Worm (Caenorhabditis elegans) whole organism, young adult: ENCODE measurements around the gene slc-36.1.

Experiments used
- B0035.1 ChIP-seq: sonication (generic microtip); optimal IDR thresholded peaks from 2 replicates; lab custom pipeline; 2016; ENCODE audit warnings: missing genetic modification characterization, mild to moderate bottlenecking, missing compliant biosample characterization, missing genotype, missing genetic modification reagents
- B0336.3 ChIP-seq: fragments of 200-800 bp; sonication (Bioruptor generic); IDR thresholded peaks from 2 replicates; pipeline ENCODE4 v1.3.6; 2022; ENCODE audit warnings: missing genetic modification characterization, missing compliant biosample characterization
- C06A6.2 ChIP-seq: fragments of 200-800 bp; sonication (Bioruptor generic); conservative IDR thresholded peaks from 2 replicates; pipeline ENCODE4 v1.3.6; 2022; ENCODE audit warnings: missing genetic modification characterization, missing compliant biosample characterization
- F33H1.4 ChIP-seq: fragments of 200-800 bp; sonication (Bioruptor generic); IDR thresholded peaks from 2 replicates; pipeline ENCODE4 v1.3.6; 2022; ENCODE audit warnings: missing genetic modification reagents, missing genetic modification characterization, missing compliant biosample characterization
- F52B5.7 ChIP-seq: sonication (generic microtip); optimal IDR thresholded peaks from 2 replicates; lab custom pipeline; 2016; ENCODE audit warnings: mild to moderate bottlenecking, missing genetic modification characterization, missing compliant biosample characterization
- F57C9.4 ChIP-seq: sonication (generic microtip); optimal IDR thresholded peaks from 2 replicates; lab custom pipeline; 2017; ENCODE audit warnings: mild to moderate bottlenecking, missing genetic modification characterization, missing compliant biosample characterization
- T07F8.4 ChIP-seq: sonication (generic microtip); optimal IDR thresholded peaks from 2 replicates; lab custom pipeline; 2016; ENCODE audit warnings: mild to moderate bottlenecking, missing genetic modification characterization, moderate library complexity, missing compliant biosample characterization
- Y53F4B.3 ChIP-seq: fragments of 200-800 bp; sonication (Bioruptor generic); IDR thresholded peaks from 2 replicates; pipeline ENCODE4 v1.3.6; 2022; ENCODE audit warnings: missing genetic modification reagents, missing genetic modification characterization, missing compliant biosample characterization
- Y53G8AR.9 ChIP-seq: fragments of 200-800 bp; sonication (Bioruptor generic); conservative IDR thresholded peaks from 2 replicates; pipeline ENCODE4 v1.3.6; 2022; ENCODE audit warnings: missing genetic modification reagents, missing genetic modification characterization, missing compliant biosample characterization
- ama-1 ChIP-seq, 3 experiments: fragments of 150-350 bp in 1 of 3; sonication (generic microtip) in 2 of 3; optimal IDR thresholded peaks; 2 replicates each; lab custom pipeline; 2014 to 2018; ENCODE audit warnings: missing biosample characterization in 2 of 3, missing genetic modification characterization in 2 of 3, missing genetic modification reagents in 2 of 3
- aptf-2 ChIP-seq: fragments of 200-800 bp; sonication (Bioruptor generic); conservative IDR thresholded peaks from 2 replicates; pipeline ENCODE4 v1.3.6; 2022; ENCODE audit warnings: missing genetic modification reagents, missing genetic modification characterization, missing compliant biosample characterization
- attf-3 ChIP-seq: fragments of 200-800 bp; sonication (Bioruptor generic); conservative IDR thresholded peaks from 2 replicates; pipeline ENCODE4 v1.3.6; 2022; ENCODE audit warnings: missing genetic modification reagents, missing genetic modification characterization, missing compliant biosample characterization
- attf-5 ChIP-seq: fragments of 200-800 bp; sonication (Bioruptor generic); optimal IDR thresholded peaks from 2 replicates; lab custom pipeline; 2018; ENCODE audit warnings: mild to moderate bottlenecking, missing genetic modification characterization, missing compliant biosample characterization
- cebp-1 ChIP-seq, 2 experiments: fragments of 200-800 bp in 1 of 2; sonication (Bioruptor generic) in 1 of 2; sonication (generic microtip) in 1 of 2; IDR thresholded peaks in 1 of 2; optimal IDR thresholded peaks in 1 of 2; 2 replicates each; pipeline versions ENCODE4 v1.3.6 to Lab custom; 2017 to 2022; ENCODE audit warnings: missing compliant biosample characterization in 2 of 2, missing genetic modification characterization in 2 of 2, mild to moderate bottlenecking in 1 of 2, missing genetic modification reagents in 1 of 2, moderate library complexity in 1 of 2
- cebp-2 ChIP-seq: fragments of 200-800 bp; sonication (Bioruptor generic); IDR thresholded peaks from 2 replicates; pipeline ENCODE4 v1.3.6; 2022; ENCODE audit warnings: missing genetic modification characterization, missing compliant biosample characterization
- ceh-100 ChIP-seq: fragments of 200-800 bp; sonication (Bioruptor generic); IDR thresholded peaks from 2 replicates; pipeline ENCODE4 v1.3.6; 2022; ENCODE audit warnings: missing genetic modification reagents, missing genetic modification characterization, missing compliant biosample characterization
- ceh-79 ChIP-seq: sonication (generic microtip); optimal IDR thresholded peaks from 2 replicates; lab custom pipeline; 2017; ENCODE audit warnings: mild to moderate bottlenecking, missing genetic modification characterization, missing compliant biosample characterization
- chd-7 ChIP-seq: sonication (generic microtip); optimal IDR thresholded peaks from 2 replicates; lab custom pipeline; 2016; ENCODE audit warnings: mild to moderate bottlenecking, missing genetic modification characterization, moderate library complexity, missing compliant biosample characterization
- dox-1 ChIP-seq: fragments of 200-800 bp; sonication (Bioruptor generic); IDR thresholded peaks from 2 replicates; pipeline ENCODE4 v1.3.6; 2022; ENCODE audit warnings: missing genetic modification reagents, missing genetic modification characterization, missing compliant biosample characterization
- dpff-1 ChIP-seq: sonication (generic microtip); optimal IDR thresholded peaks from 2 replicates; lab custom pipeline; 2017; ENCODE audit warnings: mild to moderate bottlenecking, missing genetic modification characterization, missing compliant biosample characterization
- efl-1 ChIP-seq: fragments of 150-350 bp; optimal IDR thresholded peaks from 2 replicates; lab custom pipeline; 2014; ENCODE audit warnings: missing biosample characterization, missing genetic modification reagents, missing genetic modification characterization
- lin-26 ChIP-seq: fragments of 200-800 bp; sonication (Bioruptor generic); IDR thresholded peaks from 2 replicates; pipeline ENCODE4 v1.3.6; 2022; ENCODE audit warnings: missing genetic modification reagents, missing genetic modification characterization, missing compliant biosample characterization
- lin-54 ChIP-seq: fragments of 200-800 bp; sonication (Bioruptor generic); optimal IDR thresholded peaks from 2 replicates; lab custom pipeline; 2018; ENCODE audit warnings: mild to moderate bottlenecking, missing genetic modification characterization, missing compliant biosample characterization
- lir-1 ChIP-seq: fragments of 200-800 bp; sonication (Bioruptor generic); conservative IDR thresholded peaks from 2 replicates; pipeline ENCODE4 v1.3.6; 2022; ENCODE audit warnings: missing genetic modification reagents, missing genetic modification characterization, missing compliant biosample characterization
- madf-10 ChIP-seq: sonication (generic microtip); optimal IDR thresholded peaks from 2 replicates; lab custom pipeline; 2016; ENCODE audit warnings: mild to moderate bottlenecking, missing genetic modification characterization, missing compliant biosample characterization
- madf-6 ChIP-seq: fragments of 200-800 bp; sonication (Bioruptor generic); IDR thresholded peaks from 2 replicates; pipeline ENCODE4 v1.3.6; 2022; ENCODE audit warnings: missing genetic modification reagents, missing genetic modification characterization, missing compliant biosample characterization
- mcd-1 ChIP-seq: fragments of 200-800 bp; sonication (Bioruptor generic); IDR thresholded peaks from 2 replicates; pipeline ENCODE4 v1.3.6; 2022; ENCODE audit warnings: missing genetic modification reagents, missing genetic modification characterization, missing compliant biosample characterization
- mxl-1 ChIP-seq: sonication (generic microtip); optimal IDR thresholded peaks from 2 replicates; lab custom pipeline; 2016; ENCODE audit warnings: missing genetic modification characterization, missing compliant biosample characterization
- nfya-2 ChIP-seq: fragments of 200-800 bp; sonication (Bioruptor generic); IDR thresholded peaks from 2 replicates; pipeline ENCODE4 v1.3.6; 2022; ENCODE audit warnings: missing genetic modification reagents, missing genetic modification characterization, missing compliant biosample characterization
- nfyb-1 ChIP-seq: fragments of 200-800 bp; sonication (Bioruptor generic); IDR thresholded peaks from 2 replicates; pipeline ENCODE4 v1.3.6; 2022; ENCODE audit warnings: missing genetic modification reagents, missing genetic modification characterization, missing compliant biosample characterization
- nhr-120 ChIP-seq: fragments of 200-800 bp; sonication (Bioruptor generic); IDR thresholded peaks from 2 replicates; pipeline ENCODE4 v1.3.6; 2022; ENCODE audit warnings: missing genetic modification characterization, missing compliant biosample characterization
- nhr-179 ChIP-seq: sonication (generic microtip); optimal IDR thresholded peaks from 2 replicates; lab custom pipeline; 2016; ENCODE audit warnings: mild to moderate bottlenecking, missing genetic modification characterization, missing compliant biosample characterization
- nhr-27 ChIP-seq: fragments of 200-800 bp; sonication (Bioruptor generic); optimal IDR thresholded peaks from 2 replicates; lab custom pipeline; 2018; ENCODE audit warnings: mild to moderate bottlenecking, missing genetic modification characterization, moderate library complexity, missing compliant biosample characterization
- nhr-80 ChIP-seq: sonication (generic microtip); optimal IDR thresholded peaks from 2 replicates; lab custom pipeline; 2016; ENCODE audit warnings: missing genetic modification characterization, missing compliant biosample characterization
- pbrm-1 ChIP-seq: fragments of 200-800 bp; sonication (Bioruptor generic); IDR thresholded peaks from 2 replicates; pipeline ENCODE4 v1.3.6; 2022; ENCODE audit warnings: missing genetic modification reagents, missing genetic modification characterization, missing compliant biosample characterization
- rcor-1 ChIP-seq: fragments of 200-800 bp; sonication (Bioruptor generic); IDR thresholded peaks from 2 replicates; pipeline ENCODE4 v1.3.6; 2022; ENCODE audit warnings: missing genetic modification reagents, missing genetic modification characterization, missing compliant biosample characterization
- repo-1 ChIP-seq: sonication (generic microtip); optimal IDR thresholded peaks from 2 replicates; lab custom pipeline; 2017; ENCODE audit warnings: mild to moderate bottlenecking, missing genetic modification characterization, missing compliant biosample characterization
- sdz-38 ChIP-seq: sonication (generic microtip); optimal IDR thresholded peaks from 2 replicates; lab custom pipeline; 2016; ENCODE audit warnings: missing genotype, missing genetic modification characterization, missing compliant biosample characterization
- snpc-1.3 ChIP-seq: sonication (generic microtip); optimal IDR thresholded peaks from 2 replicates; lab custom pipeline; 2017; ENCODE audit warnings: missing genetic modification characterization, mild to moderate bottlenecking, missing compliant biosample characterization, antibody characterized with exemption, moderate library complexity, missing genotype, missing genetic modification reagents; ENCODE audit not compliant: insufficient read depth
- tbp1 ChIP-seq: fragments of 200-800 bp; sonication (Bioruptor generic); optimal IDR thresholded peaks from 2 replicates; lab custom pipeline; 2018; ENCODE audit warnings: mild to moderate bottlenecking, missing genetic modification characterization, missing compliant biosample characterization
- tlf-1 ChIP-seq: fragments of 200-800 bp; sonication (Bioruptor generic); optimal IDR thresholded peaks from 2 replicates; lab custom pipeline; 2018; ENCODE audit warnings: mild to moderate bottlenecking, missing genetic modification characterization, missing compliant biosample characterization
- zfh-2 ChIP-seq: fragments of 200-800 bp; sonication (Bioruptor generic); conservative IDR thresholded peaks from 2 replicates; pipeline ENCODE4 v1.3.6; 2022; ENCODE audit warnings: missing genetic modification reagents, missing genetic modification characterization, missing compliant biosample characterization
- ztf-6 ChIP-seq: fragments of 200-800 bp; sonication (Bioruptor generic); IDR thresholded peaks from 2 replicates; pipeline ENCODE4 v1.3.6; 2022; ENCODE audit warnings: missing genetic modification reagents, missing genetic modification characterization, missing compliant biosample characterization

slc-36.1 gene

ce11 chrIII:13298722-13299431 is 8.4 kb upstream of the slc-36.1 start, which contains the start of gene pgm-2:
TSS of gene pgm-2 (plus strand) at chrIII:13299378.
- TF ChIP-seq dox-1 (no peak), dpff-1 (peak; percentile 39), nfya-2 (GFP tag; lab: Robert Waterston, UW) (0 out of 2 replicates have a peak, but pooled peaks have one; percentile 15), tlf-1 (peak; percentile 37), nfyb-1 (GFP tag; lab: Robert Waterston, UW) (0 out of 2 replicates have a peak, but pooled peaks have one; percentile 6), cebp-1 (GFP tag; IDR thresholded peaks at IDR 0.05; lab: Robert Waterston, UW) (no peak), cebp-1 (tag; optimal IDR thresholded peaks at IDR 0.05; lab: Kevin White, UChicago) (peak; percentile 5), F33H1.4 (GFP tag; lab: Robert Waterston, UW) (no peak), repo-1 (tag; lab: Kevin White, UChicago) (peak; percentile 58), nhr-80 (tag; lab: Kevin White, UChicago) (peak; percentile 45), attf-3 (GFP tag; lab: Robert Waterston, UW) (no peak), snpc-1.3 (tag; lab: Kevin White, UChicago) (peak; percentile 7)

DNA sequence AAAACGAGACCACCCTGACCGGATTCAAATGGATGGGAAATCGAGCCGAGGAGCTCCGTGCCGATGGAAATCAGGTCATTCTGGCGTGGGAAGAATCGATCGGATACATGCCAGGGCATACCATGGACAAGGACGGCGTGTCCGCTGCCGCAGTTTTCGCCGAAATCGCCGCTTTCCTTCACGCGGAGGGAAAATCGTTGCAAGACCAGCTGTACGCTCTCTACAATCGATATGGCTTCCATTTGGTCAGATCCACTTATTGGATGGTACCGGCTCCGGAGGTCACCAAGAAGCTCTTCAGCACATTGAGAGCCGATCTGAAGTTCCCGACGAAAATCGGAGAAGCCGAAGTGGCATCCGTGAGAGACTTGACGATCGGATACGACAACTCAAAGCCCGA is 5.3 kb upstream of the slc-36.1 start:
- TF ChIP-seq pbrm-1 (GFP tag; lab: Robert Waterston, UW) (no peak), mcd-1 (GFP tag; lab: Robert Waterston, UW) (no peak), zfh-2 (GFP tag; lab: Robert Waterston, UW) (peak; percentile 69)

DNA sequence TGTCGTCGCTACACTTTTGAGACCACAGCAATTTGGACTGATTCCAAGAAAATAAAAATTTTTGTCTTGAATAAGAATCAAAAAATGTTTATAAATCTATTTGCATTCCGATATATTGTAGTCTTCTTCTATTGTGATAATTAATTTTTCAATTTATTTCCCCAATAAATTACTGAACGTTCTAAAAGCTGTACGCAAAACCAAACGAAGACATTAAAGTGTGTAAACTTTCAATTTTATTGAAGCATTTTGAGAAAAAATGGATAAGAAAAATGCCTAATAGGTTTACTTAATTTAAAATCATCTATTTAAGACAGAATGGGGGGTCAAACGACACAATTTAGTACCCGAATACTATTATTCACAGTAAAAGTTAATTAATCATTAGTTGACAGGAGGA is 4.7 kb upstream of the slc-36.1 start:
- TF ChIP-seq F52B5.7 (tag; lab: Kevin White, UChicago) (no peak), pbrm-1 (GFP tag; lab: Robert Waterston, UW) (no peak), C06A6.2 (no peak), tbp1 (peak; percentile 6), rcor-1 (GFP tag; lab: Robert Waterston, UW) (no peak), Y53G8AR.9 (GFP tag; lab: Robert Waterston, UW) (peak; percentile 67), sdz-38 (tag; lab: Kevin White, UChicago) (no peak), nfya-2 (GFP tag; lab: Robert Waterston, UW) (no peak), efl-1 (GFP tag; lab: Kevin White, UChicago) (peak; percentile 7), nhr-179 (tag; lab: Kevin White, UChicago) (no peak), ama-1 (optimal IDR thresholded peaks at IDR 0.05; lab: Kevin White, UChicago) (no peak), ama-1 (GFP tag; optimal IDR thresholded peaks at IDR 0.05; lab: Kevin White, UChicago) (peak in 1 of 2 experiments; percentile 51), aptf-2 (GFP tag; lab: Robert Waterston, UW) (no peak), F33H1.4 (GFP tag; lab: Robert Waterston, UW) (0 out of 2 replicates have a peak, but pooled peaks have one; percentile 7), cebp-2 (GFP tag; lab: Robert Waterston, UW) (no peak), mxl-1 (tag; lab: Kevin White, UChicago) (no peak), lir-1 (GFP tag; lab: Robert Waterston, UW) (no peak), ceh-100 (GFP tag; lab: Robert Waterston, UW) (no peak), nhr-120 (GFP tag; lab: Robert Waterston, UW) (no peak), lin-54 (GFP tag; lab: Kevin White, UChicago) (peak; percentile 10), B0336.3 (GFP tag; lab: Robert Waterston, UW) (no peak), nhr-80 (tag; lab: Kevin White, UChicago) (no peak), ztf-6 (no peak), ceh-79 (tag; lab: Kevin White, UChicago) (no peak), B0035.1 (no peak), attf-5 (GFP tag; lab: Kevin White, UChicago) (no peak), madf-6 (GFP tag; lab: Robert Waterston, UW) (peak; percentile 12; the same call in 1 of the 2 replicates), chd-7 (tag; lab: Kevin White, UChicago) (no peak), dpff-1 (no peak), F57C9.4 (tag; lab: Kevin White, UChicago) (no peak), lin-26 (GFP tag; lab: Robert Waterston, UW) (peak; percentile 21; the same call in 1 of the 2 replicates), Y53F4B.3 (GFP tag; lab: Robert Waterston, UW) (no peak), nhr-27 (tag; lab: Kevin White, UChicago) (no peak), madf-10 (tag; lab: Kevin White, UChicago) (no peak), T07F8.4 (tag; lab: Kevin White, UChicago) (no peak)
